Comparison of ENCODE assay signal across 1 fruit fly cellular context in genomic region chr3L:3222643-3223389, dm6.
TF ChIP-seq lines count a peak whose summit lies in the region.

RpL28 (minus strand) TSS chr3L:3222960.
eIF1 (plus strand) TSS chr3L:3223341.

TF ChIP-seq in whole organism, embryonic, 481 proteins besides CTCF, POLR2A, EP300 and RAD21 (continued from another document and continues in another):
- TF ChIP-seq CG2129 (GFP tag; IDR thresholded peaks at IDR 0.05; lab: Robert Waterston, UW; ENCODE audit: partially characterized antibody) (peak; percentile 67), H15 (GFP tag; IDR thresholded peaks at IDR 0.05; lab: Robert Waterston, UW) (peak; percentile 79), CG14667 (GFP tag; IDR thresholded peaks at IDR 0.05; lab: Robert Waterston, UW) (peak; percentile 48), D19B (GFP tag; optimal IDR thresholded peaks at IDR 0.05; lab: Kevin White, UChicago) (peak; percentile 83), CG6791 (GFP tag; IDR thresholded peaks at IDR 0.05; lab: Robert Waterston, UW; ENCODE audit: partially characterized antibody) (peak; percentile 70; the same call in 2 of the 3 replicates), Doc2 (GFP tag; IDR thresholded peaks at IDR 0.05; lab: Robert Waterston, UW) (no peak), CG17359 (tag; optimal IDR thresholded peaks at IDR 0.05; lab: Kevin White, UChicago) (peak; percentile 86), tap (tag; optimal IDR thresholded peaks at IDR 0.05; lab: Kevin White, UChicago) (peak; percentile 33), inv (GFP tag; IDR thresholded peaks at IDR 0.05; lab: Robert Waterston, UW; ENCODE audit: partially characterized antibody) (peak; percentile 72), nerfin-2 (GFP tag; IDR thresholded peaks at IDR 0.05; lab: Robert Waterston, UW; ENCODE audit: partially characterized antibody) (peak; percentile 51), CG18764 (GFP tag; optimal IDR thresholded peaks at IDR 0.05; lab: Kevin White, UChicago) (peak; percentile 88), gce (GFP tag; IDR thresholded peaks at IDR 0.05; lab: Robert Waterston, UW) (peak; percentile 86), bowl (GFP tag; IDR thresholded peaks at IDR 0.05; lab: Robert Waterston, UW) (0 out of 2 replicates have a peak, but pooled peaks have one; percentile 58), onecut (GFP tag; IDR thresholded peaks at IDR 0.05; lab: Robert Waterston, UW) (peak; percentile 89), lbe (GFP tag; optimal IDR thresholded peaks at IDR 0.05; lab: Kevin White, UChicago) (peak; percentile 86), crp (GFP tag; optimal IDR thresholded peaks at IDR 0.05; lab: Kevin White, UChicago) (peak in 1 of 2 experiments; percentile 64), CG9817 (tag; optimal IDR thresholded peaks at IDR 0.05; lab: Kevin White, UChicago) (peak; percentile 88), peb (GFP tag; IDR thresholded peaks at IDR 0.05; lab: Robert Waterston, UW) (peak; percentile 52; the same call in 1 of the 2 replicates), sisA (GFP tag; IDR thresholded peaks at IDR 0.05; lab: Robert Waterston, UW) (peak; percentile 73), CG4360 (GFP tag; IDR thresholded peaks at IDR 0.05; lab: Robert Waterston, UW) (peak; percentile 59; the same call in 1 of the 2 replicates), Bdp1 (GFP tag; optimal IDR thresholded peaks at IDR 0.05; lab: Kevin White, UChicago) (peak; percentile 87), salm (tag; optimal IDR thresholded peaks at IDR 0.05; lab: Kevin White, UChicago) (peak; percentile 36), Oli (tag; optimal IDR thresholded peaks at IDR 0.05; lab: Kevin White, UChicago) (peak; percentile 13), CG15696 (tag; optimal IDR thresholded peaks at IDR 0.05; lab: Kevin White, UChicago) (peak; percentile 62), CG32767 (GFP tag; IDR thresholded peaks at IDR 0.05; lab: Robert Waterston, UW) (peak; percentile 57; the same call in 1 of the 2 replicates), Mes4 (GFP tag; optimal IDR thresholded peaks at IDR 0.05; lab: Kevin White, UChicago) (peak; percentile 94), CG7963 (GFP tag; IDR thresholded peaks at IDR 0.05; lab: Robert Waterston, UW; ENCODE audit: partially characterized antibody) (peak; percentile 45; the same call in 1 of the 3 replicates), Hey (tag; optimal IDR thresholded peaks at IDR 0.05; lab: Kevin White, UChicago) (peak; percentile 91), CG10321 (GFP tag; IDR thresholded peaks at IDR 0.05; lab: Robert Waterston, UW) (peak; percentile 73), org-1 (GFP tag; optimal IDR thresholded peaks at IDR 0.05; lab: Kevin White, UChicago) (peak; percentile 86), sug (tag; optimal IDR thresholded peaks at IDR 0.05; lab: Kevin White, UChicago) (peak; percentile 88), chif (GFP tag; optimal IDR thresholded peaks at IDR 0.05; lab: Kevin White, UChicago) (peak; percentile 84 to 91), CG9727 (GFP tag; optimal IDR thresholded peaks at IDR 0.05; lab: Kevin White, UChicago) (peak; percentile 97), MTF-1 (GFP tag; optimal IDR thresholded peaks at IDR 0.05; lab: Kevin White, UChicago; ENCODE audit: borderline replicate concordance) (peak; percentile 98), eyg (GFP tag; optimal IDR thresholded peaks at IDR 0.05; lab: Kevin White, UChicago) (peak; percentile 87), stc (GFP tag; IDR thresholded peaks at IDR 0.05; lab: Robert Waterston, UW) (peak; percentile 79), CG10431 (GFP tag; optimal IDR thresholded peaks at IDR 0.05; lab: Kevin White, UChicago) (peak; percentile 90), CG14050 (GFP tag; IDR thresholded peaks at IDR 0.05; lab: Robert Waterston, UW) (peak; percentile 85), CHES-1-like (GFP tag; optimal IDR thresholded peaks at IDR 0.05; lab: Kevin White, UChicago) (peak; percentile 91), D (optimal IDR thresholded peaks at IDR 0.05; lab: Kevin White, UChicago) (no peak), D (GFP tag; optimal IDR thresholded peaks at IDR 0.05; lab: Kevin White, UChicago) (peak; percentile 90), CG12104 (GFP tag; optimal IDR thresholded peaks at IDR 0.05; lab: Kevin White, UChicago) (peak; percentile 96), Dfd (GFP tag; optimal IDR thresholded peaks at IDR 0.05; lab: Kevin White, UChicago) (no peak), CG17912 (GFP tag; optimal IDR thresholded peaks at IDR 0.05; lab: Kevin White, UChicago) (peak; percentile 91), jigr1 (GFP tag; IDR thresholded peaks at IDR 0.05; lab: Robert Waterston, UW) (peak; percentile 60; the same call in 1 of the 3 replicates), CG1233 (GFP tag; optimal IDR thresholded peaks at IDR 0.05; lab: Kevin White, UChicago) (peak; percentile 96), tin (GFP tag; optimal IDR thresholded peaks at IDR 0.05; lab: Kevin White, UChicago) (peak; percentile 91), HmgD (GFP tag; optimal IDR thresholded peaks at IDR 0.05; lab: Kevin White, UChicago) (peak; percentile 87), slbo (GFP tag; IDR thresholded peaks at IDR 0.05; lab: Robert Waterston, UW) (peak; percentile 91), Hand (GFP tag; optimal IDR thresholded peaks at IDR 0.05; lab: Kevin White, UChicago) (peak; percentile 81), CG34422 (GFP tag; IDR thresholded peaks at IDR 0.05; lab: Robert Waterston, UW) (peak; percentile 84), CG10366 (GFP tag; IDR thresholded peaks at IDR 0.05; lab: Robert Waterston, UW) (peak; percentile 87), CG12155 (GFP tag; optimal IDR thresholded peaks at IDR 0.05; lab: Kevin White, UChicago) (peak; percentile 83), CG10654 (GFP tag; optimal IDR thresholded peaks at IDR 0.05; lab: Kevin White, UChicago) (peak; percentile 93), chn (GFP tag; optimal IDR thresholded peaks at IDR 0.05; lab: Kevin White, UChicago) (peak; percentile 90), kah (GFP tag; optimal IDR thresholded peaks at IDR 0.05; lab: Kevin White, UChicago) (peak; percentile 88), PHDP (tag; optimal IDR thresholded peaks at IDR 0.05; lab: Kevin White, UChicago) (peak; percentile 84), sc (optimal IDR thresholded peaks at IDR 0.05; lab: Kevin White, UChicago) (no peak), sc (GFP tag; optimal IDR thresholded peaks at IDR 0.05; lab: Kevin White, UChicago) (peak; percentile 92), emc (GFP tag; optimal IDR thresholded peaks at IDR 0.05; lab: Kevin White, UChicago) (peak; percentile 90), Deaf1 (tag; optimal IDR thresholded peaks at IDR 0.05; lab: Kevin White, UChicago) (no peak), CG1603 (tag; optimal IDR thresholded peaks at IDR 0.05; lab: Kevin White, UChicago) (peak; percentile 91), chm (GFP tag; IDR thresholded peaks at IDR 0.05; lab: Robert Waterston, UW) (peak; percentile 96), C15 (GFP tag; IDR thresholded peaks at IDR 0.05; lab: Robert Waterston, UW) (peak; percentile 86; the same call in 2 of the 3 replicates), CG11247 (GFP tag; IDR thresholded peaks at IDR 0.05; lab: Robert Waterston, UW) (peak; percentile 87), scrt (GFP tag; optimal IDR thresholded peaks at IDR 0.05; lab: Kevin White, UChicago) (peak; percentile 86), fru (optimal IDR thresholded peaks at IDR 0.05; lab: Kevin White, UChicago) (no peak), fu2 (GFP tag; optimal IDR thresholded peaks at IDR 0.05; lab: Kevin White, UChicago) (peak; percentile 81), CG4730 (GFP tag; IDR thresholded peaks at IDR 0.05; lab: Robert Waterston, UW) (peak; percentile 69), CG13624 (GFP tag; optimal IDR thresholded peaks at IDR 0.05; lab: Kevin White, UChicago) (peak; percentile 89), dysf (GFP tag; IDR thresholded peaks at IDR 0.05; lab: Robert Waterston, UW) (peak; percentile 84; the same call in 2 of the 3 replicates), p53 (GFP tag; optimal IDR thresholded peaks at IDR 0.05; lab: Kevin White, UChicago) (peak; percentile 82), Oaz (GFP tag; IDR thresholded peaks at IDR 0.05; lab: Robert Waterston, UW) (peak; percentile 80), CG13775 (GFP tag; optimal IDR thresholded peaks at IDR 0.05; lab: Kevin White, UChicago) (peak; percentile 98), lola (GFP tag; optimal IDR thresholded peaks at IDR 0.05; lab: Kevin White, UChicago) (peak in 1 of 3 experiments; percentile 79), btn (GFP tag; optimal IDR thresholded peaks at IDR 0.05; lab: Kevin White, UChicago) (peak; percentile 79), Sox100B (GFP tag; optimal IDR thresholded peaks at IDR 0.05; lab: Kevin White, UChicago) (peak; percentile 93), GATAe (GFP tag; conservative IDR thresholded peaks at IDR 0.05; lab: Robert Waterston, UW) (peak; percentile 56), Aef1 (GFP tag; IDR thresholded peaks at IDR 0.05; lab: Robert Waterston, UW) (peak; percentile 79), NC2α (GFP tag; optimal IDR thresholded peaks at IDR 0.05; lab: Kevin White, UChicago) (peak; percentile 83), chinmo (GFP tag; IDR thresholded peaks at IDR 0.05; lab: Robert Waterston, UW; ENCODE audit: partially characterized antibody) (0 out of 4 replicates have a peak, but pooled peaks have one; percentile 53), hth (optimal IDR thresholded peaks at IDR 0.05; lab: Kevin White, UChicago) (no peak), bab2 (GFP tag; optimal IDR thresholded peaks at IDR 0.05; lab: Kevin White, UChicago) (peak; percentile 78), klu (GFP tag; IDR thresholded peaks at IDR 0.05; lab: Robert Waterston, UW) (peak; percentile 81), Atf6 (GFP tag; IDR thresholded peaks at IDR 0.05; lab: Robert Waterston, UW) (peak; percentile 76), CG11695 (GFP tag; IDR thresholded peaks at IDR 0.05; lab: Robert Waterston, UW) (peak; percentile 63; the same call in 2 of the 3 replicates), unc-4 (GFP tag; IDR thresholded peaks at IDR 0.05; lab: Robert Waterston, UW; ENCODE audit: partially characterized antibody) (peak; percentile 81; the same call in 1 of the 2 replicates), CG2202 (tag; optimal IDR thresholded peaks at IDR 0.05; lab: Kevin White, UChicago) (peak; percentile 85), Ravus (GFP tag; IDR thresholded peaks at IDR 0.05; lab: Robert Waterston, UW) (no peak; the same call in 1 of the 2 replicates), Fer2 (tag; optimal IDR thresholded peaks at IDR 0.05; lab: Kevin White, UChicago) (peak; percentile 82), Fer1 (GFP tag; optimal IDR thresholded peaks at IDR 0.05; lab: Kevin White, UChicago) (peak; percentile 90), CG13287 (GFP tag; IDR thresholded peaks at IDR 0.05; lab: Robert Waterston, UW; ENCODE audit: partially characterized antibody) (peak; percentile 78), gcm2 (GFP tag; optimal IDR thresholded peaks at IDR 0.05; lab: Kevin White, UChicago) (peak; percentile 90), CG4617 (GFP tag; optimal IDR thresholded peaks at IDR 0.05; lab: Kevin White, UChicago; ENCODE audit: borderline replicate concordance) (peak; percentile 88), knrl (GFP tag; IDR thresholded peaks at IDR 0.05; lab: Robert Waterston, UW; ENCODE audit: partially characterized antibody) (peak; percentile 82), CG16863 (GFP tag; optimal IDR thresholded peaks at IDR 0.05; lab: Kevin White, UChicago) (peak; percentile 83), CG11504 (tag; optimal IDR thresholded peaks at IDR 0.05; lab: Kevin White, UChicago) (no peak), mld (GFP tag; IDR thresholded peaks at IDR 0.05; lab: Robert Waterston, UW; ENCODE audit: partially characterized antibody) (0 out of 3 replicates have a peak, but pooled peaks have one; percentile 39), Dek (tag; optimal IDR thresholded peaks at IDR 0.05; lab: Kevin White, UChicago) (peak; percentile 76), CG42726 (GFP tag; IDR thresholded peaks at IDR 0.05; lab: Robert Waterston, UW; ENCODE audit: partially characterized antibody) (no peak; the same call in none of the 2 replicates), Spps (tag; optimal IDR thresholded peaks at IDR 0.05; lab: Kevin White, UChicago) (peak; percentile 36), zfh1 (GFP tag; IDR thresholded peaks at IDR 0.05; lab: Robert Waterston, UW) (peak; percentile 93), sqz (GFP tag; optimal IDR thresholded peaks at IDR 0.05; lab: Kevin White, UChicago) (peak; percentile 86), tio (GFP tag; optimal IDR thresholded peaks at IDR 0.05; lab: Kevin White, UChicago) (no peak), CG3163 (GFP tag; optimal IDR thresholded peaks at IDR 0.05; lab: Kevin White, UChicago) (peak; percentile 70), CG12071 (GFP tag; optimal IDR thresholded peaks at IDR 0.05; lab: Kevin White, UChicago) (peak; percentile 92), CG1832 (GFP tag; optimal IDR thresholded peaks at IDR 0.05; lab: Kevin White, UChicago) (no peak), CG17568 (GFP tag; optimal IDR thresholded peaks at IDR 0.05; lab: Kevin White, UChicago) (no peak), mirr (GFP tag; optimal IDR thresholded peaks at IDR 0.05; lab: Kevin White, UChicago) (peak; percentile 94), CG8290 (GFP tag; optimal IDR thresholded peaks at IDR 0.05; lab: Kevin White, UChicago) (peak; percentile 93), CG8290 (tag; optimal IDR thresholded peaks at IDR 0.05; lab: Kevin White, UChicago) (peak; percentile 89 to 97), Xrp1 (GFP tag; IDR thresholded peaks at IDR 0.05; lab: Robert Waterston, UW) (peak; percentile 39; the same call in 1 of the 2 replicates), CG4282 (GFP tag; optimal IDR thresholded peaks at IDR 0.05; lab: Kevin White, UChicago) (peak; percentile 64), CG31224 (GFP tag; IDR thresholded peaks at IDR 0.05; lab: Robert Waterston, UW) (peak; percentile 76), CG3847 (GFP tag; IDR thresholded peaks at IDR 0.05; lab: Robert Waterston, UW) (peak; percentile 89), nom (GFP tag; optimal IDR thresholded peaks at IDR 0.05; lab: Kevin White, UChicago) (peak; percentile 86), Gug (GFP tag; IDR thresholded peaks at IDR 0.05; lab: Robert Waterston, UW) (peak; percentile 57), Stat92E (GFP tag; optimal IDR thresholded peaks at IDR 0.05; lab: Kevin White, UChicago) (peak in 1 of 3 experiments; percentile 1), CG31365 (tag; optimal IDR thresholded peaks at IDR 0.05; lab: Kevin White, UChicago) (peak; percentile 83), CG9437 (GFP tag; optimal IDR thresholded peaks at IDR 0.05; lab: Kevin White, UChicago) (peak; percentile 86), CG3281 (GFP tag; optimal IDR thresholded peaks at IDR 0.05; lab: Kevin White, UChicago) (peak; percentile 94), tup (GFP tag; optimal IDR thresholded peaks at IDR 0.05; lab: Kevin White, UChicago) (peak; percentile 78), slou (GFP tag; optimal IDR thresholded peaks at IDR 0.05; lab: Kevin White, UChicago) (peak; percentile 91), pnt (GFP tag; optimal IDR thresholded peaks at IDR 0.05; lab: Kevin White, UChicago) (peak; percentile 49), Chrac-16 (GFP tag; optimal IDR thresholded peaks at IDR 0.05; lab: Kevin White, UChicago) (peak; percentile 80)
